Worm (Caenorhabditis elegans) whole organism, L2 larva: ENCODE data around the gene F17C11.2.

Experiments
- C34F6.9 ChIP-seq: fragments of 150-350 bp; optimal IDR thresholded peaks from 2 replicates; lab custom pipeline; 2014; ENCODE audit warnings: missing biosample characterization, missing genetic modification characterization
- R02D3.7 ChIP-seq: fragments of 150-350 bp; optimal IDR thresholded peaks from 2 replicates; lab custom pipeline; 2014; ENCODE audit warnings: missing biosample characterization, missing genetic modification characterization
- Y55F3AM.14 ChIP-seq: fragments of 200-800 bp; sonication (Bioruptor generic); optimal IDR thresholded peaks from 2 replicates; lab custom pipeline; 2018; ENCODE audit warnings: mild to moderate bottlenecking, missing genetic modification characterization, missing compliant biosample characterization
- ZK546.5 ChIP-seq: sonication (generic microtip); optimal IDR thresholded peaks from 2 replicates; lab custom pipeline; 2017; ENCODE audit warnings: missing biosample characterization, missing genetic modification characterization
- alr-1 ChIP-seq: fragments of 150-350 bp; optimal IDR thresholded peaks from 2 replicates; lab custom pipeline; 2014; ENCODE audit warnings: missing biosample characterization, missing genetic modification characterization
- aly-2 ChIP-seq: fragments of 150-350 bp; optimal IDR thresholded peaks from 2 replicates; lab custom pipeline; 2014; ENCODE audit warnings: missing biosample characterization, missing genetic modification characterization
- ama-1 ChIP-seq: fragments of 150-350 bp; optimal IDR thresholded peaks from 2 replicates; lab custom pipeline; 2018; ENCODE audit warnings: inconsistent platforms
- ceh-16 ChIP-seq: fragments of 150-350 bp; optimal IDR thresholded peaks from 2 replicates; lab custom pipeline; 2014; ENCODE audit warnings: missing biosample characterization, missing genetic modification characterization
- ceh-82 ChIP-seq: fragments of 150-350 bp; optimal IDR thresholded peaks from 2 replicates; lab custom pipeline; 2014; ENCODE audit warnings: missing biosample characterization, missing genetic modification characterization
- crh-2 ChIP-seq: sonication (generic microtip); optimal IDR thresholded peaks from 2 replicates; lab custom pipeline; 2017; ENCODE audit warnings: missing biosample characterization, missing genetic modification characterization
- dmd-4 ChIP-seq: sonication (generic microtip); optimal IDR thresholded peaks from 2 replicates; lab custom pipeline; 2017; ENCODE audit warnings: missing biosample characterization, missing genetic modification characterization
- egl-27 ChIP-seq: sonication (generic microtip); optimal IDR thresholded peaks from 3 replicates; lab custom pipeline; 2017; ENCODE audit warnings: missing biosample characterization, missing genetic modification reagents, missing genetic modification characterization
- elt-3 ChIP-seq: sonication (generic microtip); optimal IDR thresholded peaks from 2 replicates; lab custom pipeline; 2017; ENCODE audit warnings: missing biosample characterization, missing genetic modification characterization
- fos-1 ChIP-seq: fragments of 150-350 bp; optimal IDR thresholded peaks from 2 replicates; lab custom pipeline; 2014; ENCODE audit warnings: missing biosample characterization, missing genetic modification characterization
- gmeb-1 ChIP-seq: fragments of 150-350 bp; optimal IDR thresholded peaks from 2 replicates; lab custom pipeline; 2014; ENCODE audit warnings: missing biosample characterization, missing genetic modification characterization
- lin-11 ChIP-seq: fragments of 150-350 bp; sonication (generic microtip); optimal IDR thresholded peaks from 2 replicates; lab custom pipeline; 2014; ENCODE audit warnings: missing biosample characterization, missing genetic modification characterization, inconsistent platforms, mixed read lengths
- lin-13 ChIP-seq: fragments of 150-350 bp; optimal IDR thresholded peaks from 2 replicates; lab custom pipeline; 2014; ENCODE audit warnings: missing biosample characterization, missing genetic modification reagents, missing genetic modification characterization
- lin-39 ChIP-seq: fragments of 150-350 bp; optimal IDR thresholded peaks from 2 replicates; lab custom pipeline; 2014; ENCODE audit warnings: missing biosample characterization, missing genetic modification reagents, missing genetic modification characterization
- lsy-2 ChIP-seq, 2 experiments: fragments of 150-350 bp in 1 of 2; sonication (generic microtip) in 1 of 2; optimal IDR thresholded peaks; 2 replicates each; lab custom pipeline; 2014 to 2017; ENCODE audit warnings: missing biosample characterization in 2 of 2, missing genetic modification characterization in 2 of 2
- mab-5 ChIP-seq: fragments of 150-350 bp; optimal IDR thresholded peaks from 2 replicates; lab custom pipeline; 2014; ENCODE audit warnings: missing biosample characterization, missing genetic modification characterization
- mbf-1 ChIP-seq: sonication (generic microtip); optimal IDR thresholded peaks from 2 replicates; lab custom pipeline; 2017; ENCODE audit warnings: missing biosample characterization, missing genetic modification characterization
- mdl-1 ChIP-seq, 2 experiments: fragments of 150-350 bp in 1 of 2; sonication (generic microtip) in 1 of 2; optimal IDR thresholded peaks; 2 replicates each; lab custom pipeline; 2017; ENCODE audit warnings: missing biosample characterization in 2 of 2, missing genetic modification characterization in 2 of 2
- nhr-10 ChIP-seq: sonication (generic microtip); optimal IDR thresholded peaks from 2 replicates; lab custom pipeline; 2017; ENCODE audit warnings: missing biosample characterization, missing genetic modification characterization
- nhr-23 ChIP-seq: fragments of 150-350 bp; optimal IDR thresholded peaks from 2 replicates; lab custom pipeline; 2014; ENCODE audit warnings: missing biosample characterization, missing genetic modification reagents, missing genetic modification characterization
- nhr-237 ChIP-seq: fragments of 150-350 bp; optimal IDR thresholded peaks from 2 replicates; lab custom pipeline; 2014; ENCODE audit warnings: missing biosample characterization, missing genetic modification characterization
- nhr-25 ChIP-seq: fragments of 150-350 bp; sonication (generic microtip); optimal IDR thresholded peaks from 3 replicates; lab custom pipeline; 2014; ENCODE audit warnings: missing biosample characterization, missing genetic modification characterization
- nhr-6 ChIP-seq: fragments of 150-350 bp; optimal IDR thresholded peaks from 2 replicates; lab custom pipeline; 2014; ENCODE audit warnings: missing biosample characterization, missing genetic modification characterization
- nhr-77 ChIP-seq: fragments of 150-350 bp; optimal IDR thresholded peaks from 2 replicates; lab custom pipeline; 2014; ENCODE audit warnings: missing biosample characterization, missing genetic modification characterization
- peb-1 ChIP-seq: fragments of 150-350 bp; optimal IDR thresholded peaks from 2 replicates; lab custom pipeline; 2014; ENCODE audit warnings: missing biosample characterization, missing genetic modification characterization
- skn-1 ChIP-seq: sonication (generic microtip); optimal IDR thresholded peaks from 2 replicates; lab custom pipeline; 2017; ENCODE audit warnings: missing biosample characterization, missing genetic modification characterization
- sma-3 ChIP-seq: sonication (generic microtip); optimal IDR thresholded peaks from 2 replicates; lab custom pipeline; 2016; ENCODE audit warnings: missing genetic modification reagents, missing genetic modification characterization, missing compliant biosample characterization
- sma-9 ChIP-seq, 2 experiments: fragments of 150-350 bp in 1 of 2; sonication (generic microtip) in 1 of 2; optimal IDR thresholded peaks; 2 replicates each; lab custom pipeline; 2014 to 2016; ENCODE audit warnings: missing genetic modification characterization in 2 of 2, mild to moderate bottlenecking in 1 of 2, missing biosample characterization in 1 of 2, missing compliant biosample characterization in 1 of 2, missing genetic modification reagents in 1 of 2, moderate library complexity in 1 of 2
- snpc-4 ChIP-seq: fragments of 150-350 bp; optimal IDR thresholded peaks from 2 replicates; lab custom pipeline; 2014; ENCODE audit warnings: missing biosample characterization, missing genetic modification characterization
- unc-39 ChIP-seq: fragments of 150-350 bp; optimal IDR thresholded peaks from 2 replicates; lab custom pipeline; 2014; ENCODE audit warnings: missing biosample characterization, missing genetic modification characterization
- unc-55 ChIP-seq: fragments of 150-350 bp; sonication (generic microtip); optimal IDR thresholded peaks from 3 replicates; lab custom pipeline; 2014; ENCODE audit warnings: missing biosample characterization, missing genetic modification reagents, missing genetic modification characterization
- unc-62 ChIP-seq: fragments of 150-350 bp; optimal IDR thresholded peaks from 2 replicates; lab custom pipeline; 2014; ENCODE audit warnings: missing biosample characterization, missing genetic modification reagents, missing genetic modification characterization
- zag-1 ChIP-seq: fragments of 150-350 bp; optimal IDR thresholded peaks from 2 replicates; lab custom pipeline; 2014; ENCODE audit warnings: missing biosample characterization, missing genetic modification characterization
- ztf-1 ChIP-seq: fragments of 200-800 bp; sonication (Bioruptor generic); conservative IDR thresholded peaks from 2 replicates; pipeline ENCODE4 v1.3.6; 2022; ENCODE audit warnings: missing genetic modification characterization, missing compliant biosample characterization
- ztf-4 ChIP-seq: fragments of 150-350 bp; optimal IDR thresholded peaks from 2 replicates; lab custom pipeline; 2014; ENCODE audit warnings: missing biosample characterization, missing genetic modification characterization

F17C11.2 gene

DNA sequence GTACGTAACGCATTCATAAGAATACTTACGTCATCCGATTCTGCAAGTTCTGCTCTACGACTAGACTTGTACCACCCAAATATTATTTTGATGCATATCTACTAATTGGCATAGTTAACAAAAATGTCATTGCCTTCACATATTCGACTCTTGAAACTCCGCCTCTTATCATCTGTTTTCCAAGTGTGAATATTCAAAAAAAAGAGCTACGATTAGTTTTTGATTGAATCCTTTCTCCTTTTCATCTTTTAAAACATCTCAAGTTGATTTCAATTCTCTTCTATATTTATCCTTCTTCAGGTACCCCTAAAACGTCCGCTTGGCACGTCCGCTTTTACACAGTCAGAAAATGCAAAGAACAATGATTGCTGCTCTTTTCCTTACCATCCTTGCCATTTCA lies at the start of gene F17C11.2:
TSS of gene F17C11.2 (plus strand) at position 301 of the 400 bp plus-strand sequence.
- TF ChIP-seq lsy-2 (tag; optimal IDR thresholded peaks at IDR 0.05; lab: Kevin White, UChicago): no peak
- no peak for TF ChIP-seq mbf-1 (tag; lab: Kevin White, UChicago)
- TF ChIP-seq, all 48 proteins: peak for 0

DNA sequence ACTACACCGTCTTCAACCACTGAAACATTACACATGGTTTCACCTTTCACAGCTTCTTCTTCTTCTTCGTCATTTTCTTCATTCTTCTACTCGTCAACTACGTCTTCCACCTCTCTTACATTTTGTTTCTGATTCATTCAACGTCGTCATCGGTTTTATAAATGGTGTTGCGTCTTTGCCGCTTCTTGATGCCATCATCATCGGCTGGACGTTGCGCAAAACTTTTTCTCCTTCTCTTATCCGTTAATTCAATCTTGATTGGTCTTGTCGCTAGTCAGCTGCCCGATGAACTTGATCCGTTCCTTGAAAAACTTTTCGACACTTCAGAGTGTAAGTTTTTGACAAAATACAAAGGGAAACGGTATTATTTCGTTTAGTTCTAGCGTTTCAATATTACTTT lies 49.4 kb upstream of the F17C11.2 start:
- peak; percentile 34 for TF ChIP-seq nhr-25 (tag; lab: Kevin White, UChicago)
- TF ChIP-seq ceh-16 (tag; lab: Kevin White, UChicago): peak; percentile 24
- no peak for TF ChIP-seq snpc-4
- TF ChIP-seq, all 48 proteins: peak for 2

DNA sequence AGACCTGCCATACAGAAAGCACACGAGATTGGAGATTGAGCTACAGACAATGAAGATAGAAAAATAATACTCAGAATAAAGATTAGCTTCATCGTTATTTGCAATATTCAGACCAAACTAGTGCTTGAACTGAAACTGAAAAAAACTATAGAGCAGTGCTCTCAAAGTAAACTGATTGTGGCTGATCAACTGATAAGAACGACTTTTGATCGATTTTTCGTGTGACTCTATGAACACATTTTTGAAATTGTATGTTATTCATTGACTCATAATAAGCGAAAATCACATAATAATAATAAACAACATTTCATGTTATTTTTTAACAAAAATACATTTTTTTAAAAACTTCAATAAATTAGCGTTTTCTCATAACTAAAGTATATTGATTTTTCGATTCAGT lies 46.9 kb upstream of the F17C11.2 start, which contains the start of gene spp-16:
TSS of gene spp-16 (minus strand) at position 179 of the 400 bp plus-strand sequence.
- TF ChIP-seq fos-1 (peak; percentile 37), C34F6.9 (tag; lab: Kevin White, UChicago) (no peak)

DNA sequence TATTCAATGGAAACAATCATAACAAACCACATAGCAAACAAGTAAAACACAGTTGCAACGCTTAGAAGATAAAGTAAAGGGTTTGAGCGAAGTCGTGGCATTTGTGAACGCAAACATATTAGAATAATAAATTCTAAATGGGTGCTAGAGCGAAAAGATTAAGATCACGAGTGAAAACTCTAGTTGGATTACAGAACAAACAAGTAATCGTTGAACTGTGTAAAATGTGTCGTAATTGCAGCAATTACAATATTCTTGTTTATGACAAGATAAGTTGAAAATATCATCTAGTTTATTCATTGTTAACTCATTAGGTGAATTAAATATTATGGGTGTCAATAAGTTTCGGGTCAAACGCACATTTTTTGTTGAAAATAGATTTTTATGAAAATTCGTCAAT lies 45.3 kb upstream of the F17C11.2 start, which contains the start of gene F32D8.8:
TSS of gene F32D8.8 (minus strand) at position 101 of the 400 bp plus-strand sequence.
- TF ChIP-seq peb-1 (tag; lab: Kevin White, UChicago) (no peak), nhr-23 (tag; lab: Kevin White, UChicago) (no peak), ceh-16 (tag; lab: Kevin White, UChicago) (no peak), sma-3 (no peak), nhr-25 (tag; lab: Kevin White, UChicago) (no peak), R02D3.7 (tag; lab: Kevin White, UChicago) (no peak), lsy-2 (tag; optimal IDR thresholded peaks at IDR 0.05; lab: Kevin White, UChicago) (no peak), ama-1 (lab: Kevin White, UChicago) (no peak), ZK546.5 (tag; lab: Kevin White, UChicago) (no peak), fos-1 (no peak), elt-3 (no peak), C34F6.9 (tag; lab: Kevin White, UChicago) (no peak), mab-5 (tag; lab: Kevin White, UChicago) (no peak), nhr-237 (tag; lab: Kevin White, UChicago) (no peak), Y55F3AM.14 (GFP tag; lab: Kevin White, UChicago) (no peak), lin-13 (GFP tag; lab: Kevin White, UChicago) (no peak), ceh-82 (no peak), sma-9 (GFP tag; optimal IDR thresholded peaks at IDR 0.05; lab: Kevin White, UChicago) (no peak), sma-9 (tag; optimal IDR thresholded peaks at IDR 0.05; lab: Kevin White, UChicago) (no peak), snpc-4 (no peak)

DNA sequence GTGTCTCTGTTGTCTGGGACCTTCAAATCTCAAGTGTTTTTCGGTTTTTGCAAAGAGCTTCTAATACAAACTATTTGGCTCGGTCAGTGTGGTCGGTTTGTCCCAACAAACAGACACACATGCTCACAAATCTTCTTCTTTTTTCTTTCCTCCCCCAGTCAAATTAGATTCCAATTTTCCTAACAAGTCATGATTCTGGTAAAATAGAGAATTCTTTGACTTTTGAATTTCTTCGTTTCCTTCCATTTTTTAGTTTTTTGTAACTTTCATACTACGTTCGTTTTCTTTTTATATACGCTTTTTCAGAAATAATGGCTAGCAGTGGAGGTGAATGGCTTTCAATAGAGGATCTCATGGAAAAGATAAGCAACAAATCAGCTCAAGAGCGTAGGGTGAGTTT lies 44.3 kb upstream of the F17C11.2 start, which contains the start of gene F32D8.15:
TSS of gene F32D8.15 (plus strand) at position 301 of the 400 bp plus-strand sequence.
- no peak for TF ChIP-seq nhr-6

DNA sequence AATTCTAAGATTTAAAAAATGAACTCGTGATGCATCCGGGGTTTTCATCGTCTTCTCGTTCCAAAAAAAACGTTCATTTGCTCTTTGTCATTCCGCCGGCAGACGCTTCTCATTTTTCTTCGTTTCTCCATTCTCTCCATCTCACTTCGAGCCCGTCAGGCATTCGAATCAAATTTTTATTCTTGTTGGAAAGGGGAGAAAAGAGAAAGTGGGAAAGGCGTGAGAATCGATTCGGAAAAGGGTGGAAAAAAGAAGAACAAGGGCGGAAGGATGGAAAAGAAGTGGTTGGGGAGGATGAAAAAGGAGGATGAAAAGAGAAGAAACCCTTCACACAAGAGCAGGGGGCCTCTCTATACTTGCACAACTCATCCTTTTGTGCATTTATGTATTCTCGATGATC lies 43.2 kb upstream of the F17C11.2 start:
- TF ChIP-seq dmd-4 (tag; lab: Kevin White, UChicago) (no peak), skn-1 (tag; lab: Kevin White, UChicago) (no peak), alr-1 (tag; lab: Kevin White, UChicago) (no peak), nhr-25 (tag; lab: Kevin White, UChicago) (no peak), lsy-2 (tag; optimal IDR thresholded peaks at IDR 0.05; lab: Kevin White, UChicago) (peak in 1 of 2 experiments; percentile 31), mbf-1 (tag; lab: Kevin White, UChicago) (no peak), ama-1 (lab: Kevin White, UChicago) (no peak), Y55F3AM.14 (GFP tag; lab: Kevin White, UChicago) (peak; percentile 18), ztf-4 (tag; lab: Kevin White, UChicago) (no peak), gmeb-1 (tag; lab: Kevin White, UChicago) (no peak), lin-39 (tag; lab: Kevin White, UChicago) (no peak), unc-62 (GFP tag; lab: Kevin White, UChicago) (no peak), nhr-77 (tag; lab: Kevin White, UChicago) (no peak), sma-3 (no peak), nhr-6 (no peak), R02D3.7 (tag; lab: Kevin White, UChicago) (no peak), nhr-237 (tag; lab: Kevin White, UChicago) (no peak), ceh-82 (no peak), C34F6.9 (tag; lab: Kevin White, UChicago) (peak; percentile 33), aly-2 (tag; lab: Kevin White, UChicago) (no peak), mab-5 (tag; lab: Kevin White, UChicago) (no peak), lin-11 (tag; lab: Kevin White, UChicago) (no peak), ztf-1 (GFP tag; lab: Robert Waterston, UW) (no peak), crh-2 (tag; lab: Kevin White, UChicago) (peak; percentile 31), unc-55 (GFP tag; lab: Kevin White, UChicago) (peak; percentile 40), lin-13 (GFP tag; lab: Kevin White, UChicago) (no peak), ZK546.5 (tag; lab: Kevin White, UChicago) (no peak), mdl-1 (tag; optimal IDR thresholded peaks at IDR 0.05; lab: Kevin White, UChicago) (no peak), zag-1 (tag; lab: Kevin White, UChicago) (peak; percentile 41), nhr-10 (tag; lab: Kevin White, UChicago) (no peak), unc-39 (tag; lab: Kevin White, UChicago) (no peak), egl-27 (tag; lab: Kevin White, UChicago) (no peak)
